Worm (Caenorhabditis elegans) whole organism, L4/young adult: Measurements from ENCODE around the gene Y46G5A.34.

Source experiments
- W03F9.2 ChIP-seq: fragments of 150-350 bp; optimal IDR thresholded peaks from 2 replicates; lab custom pipeline; 2014; ENCODE audit warnings: missing biosample characterization, missing genetic modification characterization
- dao-5 ChIP-seq: sonication (generic microtip); optimal IDR thresholded peaks from 2 replicates; lab custom pipeline; 2016; ENCODE audit warnings: missing genotype, missing genetic modification characterization, moderate library complexity, missing compliant biosample characterization

ce11 chrII:12809725-12810124 lies 33.2 kb downstream of the Y46G5A.34 start:
- no peak for TF ChIP-seq dao-5 (tag; lab: Kevin White, UChicago)
- TF ChIP-seq W03F9.2 (tag; lab: Kevin White, UChicago): no peak
